Fruit fly (Drosophila melanogaster) whole organism, embryonic: ENCODE results near the gene CG14718.

ENCODE experiments used
- ATbp ChIP-seq: fragments of 200-800 bp; sonication (Bioruptor generic); optimal IDR thresholded peaks from 2 replicates; lab custom pipeline; 2017; ENCODE audit warnings: missing biosample characterization, mild to moderate bottlenecking, missing genetic modification characterization, missing genetic modification reagents
- BEAF-32 ChIP-seq: fragments of 200-800 bp; sonication (Bioruptor generic); optimal IDR thresholded peaks from 3 replicates; lab custom pipeline; 2017; ENCODE audit warnings: missing biosample characterization, missing genetic modification characterization, mild to moderate bottlenecking, moderate library complexity, missing genetic modification reagents
- CG10209 ChIP-seq: fragments of 200-800 bp; sonication (Bioruptor generic); optimal IDR thresholded peaks from 3 replicates; lab custom pipeline; 2017; ENCODE audit warnings: missing biosample characterization, mild to moderate bottlenecking, missing genetic modification characterization, missing genetic modification reagents
- CG12219 ChIP-seq: fragments of 200-800 bp; sonication (Bioruptor generic); optimal IDR thresholded peaks from 3 replicates; lab custom pipeline; 2018; ENCODE audit warnings: missing biosample characterization, mild to moderate bottlenecking, missing genetic modification characterization
- CG12236 ChIP-seq: fragments of 200-800 bp; sonication (Bioruptor generic); optimal IDR thresholded peaks from 2 replicates; lab custom pipeline; 2016; ENCODE audit warnings: missing biosample characterization, missing genetic modification characterization
- CG12659 ChIP-seq: fragments of 200-800 bp; sonication (Bioruptor generic); optimal IDR thresholded peaks from 3 replicates; lab custom pipeline; 2017; ENCODE audit warnings: mild to moderate bottlenecking, missing biosample characterization, missing genetic modification reagents, missing genetic modification characterization
- CG15601 ChIP-seq: fragments of 200-800 bp; sonication (Bioruptor generic); optimal IDR thresholded peaks from 3 replicates; lab custom pipeline; 2019; ENCODE audit warnings: missing biosample characterization, mild to moderate bottlenecking, missing genetic modification characterization, moderate library complexity
- CG17359 ChIP-seq: fragments of 200-800 bp; sonication (Bioruptor generic); optimal IDR thresholded peaks from 3 replicates; lab custom pipeline; 2018; ENCODE audit warnings: missing biosample characterization, mild to moderate bottlenecking, missing genetic modification characterization, moderate library complexity
- CG17385 ChIP-seq: fragments of 200-800 bp; sonication (Bioruptor generic); optimal IDR thresholded peaks from 3 replicates; lab custom pipeline; 2018; ENCODE audit warnings: missing biosample characterization, mild to moderate bottlenecking, missing genetic modification characterization
- CG17802 ChIP-seq: fragments of 200-800 bp; sonication (Bioruptor generic); optimal IDR thresholded peaks from 2 replicates; lab custom pipeline; 2018; ENCODE audit warnings: missing biosample characterization, mild to moderate bottlenecking, missing genetic modification characterization, moderate library complexity
- CG18262 ChIP-seq: fragments of 200-800 bp; optimal IDR thresholded peaks from 3 replicates; lab custom pipeline; 2019; ENCODE audit warnings: missing biosample characterization, mild to moderate bottlenecking, missing genetic modification characterization, moderate library complexity
- CG2199 ChIP-seq: fragments of 200-800 bp; sonication (Bioruptor generic); IDR thresholded peaks from 3 replicates; pipeline ENCODE4 v1.3.6; 2022; ENCODE audit warnings: missing biosample characterization, missing genetic modification characterization
- CG32772 ChIP-seq: fragments of 200-800 bp; sonication (Bioruptor generic); IDR thresholded peaks from 2 replicates; pipeline ENCODE4 v1.3.6; 2022; ENCODE audit warnings: missing biosample characterization, missing genetic modification characterization
- CG3995 ChIP-seq: fragments of 200-800 bp; sonication (Bioruptor generic); optimal IDR thresholded peaks from 3 replicates; lab custom pipeline; 2016; ENCODE audit warnings: missing biosample characterization, missing genetic modification characterization
- CG4854 ChIP-seq: fragments of 200-800 bp; sonication (Bioruptor generic); optimal IDR thresholded peaks from 2 replicates; lab custom pipeline; 2016; ENCODE audit warnings: missing biosample characterization, missing genetic modification characterization, inconsistent platforms
- CG5180 ChIP-seq: fragments of 200-800 bp; sonication (Bioruptor generic); optimal IDR thresholded peaks from 3 replicates; lab custom pipeline; 2017; ENCODE audit warnings: missing biosample characterization, missing genetic modification characterization, mild to moderate bottlenecking, moderate library complexity, missing genetic modification reagents
- CG6254 ChIP-seq: fragments of 200-800 bp; sonication (Bioruptor generic); optimal IDR thresholded peaks from 3 replicates; lab custom pipeline; 2017; ENCODE audit warnings: mild to moderate bottlenecking, missing biosample characterization, missing genetic modification reagents, missing genetic modification characterization
- CG6689 ChIP-seq: fragments of 200-800 bp; sonication (Bioruptor generic); IDR thresholded peaks from 2 replicates; pipeline ENCODE4 v1.3.6; 2022; ENCODE audit warnings: missing biosample characterization, missing genetic modification characterization
- CG7928 ChIP-seq: fragments of 200-800 bp; sonication (Bioruptor generic); optimal IDR thresholded peaks from 2 replicates; lab custom pipeline; 2017; ENCODE audit warnings: missing biosample characterization, mild to moderate bottlenecking, missing genetic modification characterization
- CG8765 ChIP-seq: fragments of 200-800 bp; sonication (Bioruptor generic); IDR thresholded peaks from 2 replicates; pipeline ENCODE4 v1.3.6; 2022; ENCODE audit warnings: missing biosample characterization, missing genetic modification characterization
- CkIIα-i1 ChIP-seq: fragments of 200-800 bp; sonication (Bioruptor generic); IDR thresholded peaks from 2 replicates; pipeline ENCODE4 v1.3.6; 2022; ENCODE audit warnings: missing biosample characterization, missing genetic modification characterization
- Dad ChIP-seq: fragments of 200-800 bp; sonication (Bioruptor generic); optimal IDR thresholded peaks from 3 replicates; lab custom pipeline; 2016; ENCODE audit warnings: missing biosample characterization, missing genetic modification characterization
- Eip74EF ChIP-seq, 2 experiments: fragments of 200-800 bp in 1 of 2; fragments of >200 bp in 1 of 2; sonication (Bioruptor generic) in 1 of 2; optimal IDR thresholded peaks; 2 replicates each; lab custom pipeline; 2017 to 2019; ENCODE audit warnings: missing biosample characterization in 2 of 2, missing genetic modification characterization in 2 of 2, mild to moderate bottlenecking in 1 of 2, moderate library complexity in 1 of 2
- HLH3B ChIP-seq: fragments of 200-800 bp; sonication (Bioruptor generic); IDR thresholded peaks from 2 replicates; pipeline ENCODE4 v1.3.6; 2022; ENCODE audit warnings: missing biosample characterization, missing genetic modification characterization
- Hr51 ChIP-seq, 2 experiments: fragments of 200-800 bp; sonication (Bioruptor generic); optimal IDR thresholded peaks; 2 replicates in 1 of 2; 3 replicates in 1 of 2; lab custom pipeline; 2016 to 2018; ENCODE audit warnings: missing biosample characterization in 2 of 2, missing genetic modification characterization in 2 of 2, mild to moderate bottlenecking in 1 of 2, moderate library complexity in 1 of 2
- Hsf ChIP-seq: fragments of 200-800 bp; sonication (Bioruptor generic); optimal IDR thresholded peaks from 3 replicates; lab custom pipeline; 2016; ENCODE audit warnings: missing biosample characterization, missing genetic modification characterization
- Lhr ChIP-seq: fragments of 200-800 bp; sonication (Bioruptor generic); optimal IDR thresholded peaks from 3 replicates; lab custom pipeline; 2017; ENCODE audit warnings: mild to moderate bottlenecking, missing biosample characterization, missing genetic modification reagents, missing genetic modification characterization
- Lim3 ChIP-seq: fragments of 200-800 bp; sonication (Bioruptor generic); IDR thresholded peaks from 2 replicates; pipeline ENCODE4 v1.3.6; 2022; ENCODE audit warnings: missing biosample characterization, missing genetic modification characterization
- Mad ChIP-seq: fragments of 200-800 bp; sonication (Bioruptor generic); optimal IDR thresholded peaks from 2 replicates; lab custom pipeline; 2016; ENCODE audit warnings: missing biosample characterization, missing genetic modification characterization
- Nf-YA ChIP-seq: fragments of 200-800 bp; sonication (Bioruptor generic); IDR thresholded peaks from 2 replicates; pipeline ENCODE4 v1.3.6; 2022; ENCODE audit warnings: missing biosample characterization, missing genetic modification characterization
- Optix ChIP-seq: fragments of 200-800 bp; sonication (Bioruptor generic); IDR thresholded peaks from 3 replicates; pipeline ENCODE4 v1.3.6; 2022; ENCODE audit warnings: missing biosample characterization, missing genetic modification characterization
- Sox100B ChIP-seq: fragments of 200-800 bp; sonication (Bioruptor generic); optimal IDR thresholded peaks from 3 replicates; lab custom pipeline; 2018; ENCODE audit warnings: missing biosample characterization, mild to moderate bottlenecking, missing genetic modification characterization
- Sry-δ ChIP-seq: fragments of 200-800 bp; sonication (Bioruptor generic); optimal IDR thresholded peaks from 2 replicates; lab custom pipeline; 2016; ENCODE audit warnings: missing biosample characterization, missing genetic modification characterization
- br ChIP-seq: fragments of >200 bp; optimal IDR thresholded peaks from 2 replicates; lab custom pipeline; 2017
- ci ChIP-seq: fragments of 200-800 bp; sonication (Bioruptor generic); IDR thresholded peaks from 3 replicates; pipeline ENCODE4 v1.3.6; 2022; ENCODE audit warnings: missing biosample characterization, missing genetic modification characterization
- danr ChIP-seq: fragments of 200-800 bp; sonication (Bioruptor generic); IDR thresholded peaks from 2 replicates; pipeline ENCODE4 v1.3.6; 2022; ENCODE audit warnings: missing biosample characterization, missing genetic modification characterization
- eve ChIP-seq, 2 experiments: fragments of >200 bp; optimal IDR thresholded peaks; 2 replicates each; lab custom pipeline; 2017; ENCODE audit warnings: missing biosample characterization in 2 of 2, missing genetic modification characterization in 2 of 2
- gce ChIP-seq: fragments of 200-800 bp; sonication (Bioruptor generic); IDR thresholded peaks from 3 replicates; pipeline ENCODE4 v1.3.6; 2022; ENCODE audit warnings: missing biosample characterization, missing genetic modification characterization
- grau ChIP-seq: fragments of 200-800 bp; optimal IDR thresholded peaks from 3 replicates; lab custom pipeline; 2019; ENCODE audit warnings: missing biosample characterization, mild to moderate bottlenecking, missing genetic modification characterization, moderate library complexity
- grn ChIP-seq: fragments of 200-800 bp; sonication (Bioruptor generic); optimal IDR thresholded peaks from 3 replicates; lab custom pipeline; 2017; ENCODE audit warnings: missing biosample characterization, missing genetic modification characterization
- ham ChIP-seq: fragments of 200-800 bp; sonication (Bioruptor generic); IDR thresholded peaks from 2 replicates; pipeline ENCODE4 v1.3.6; 2022; ENCODE audit warnings: missing biosample characterization, missing genetic modification characterization
- jigr1 ChIP-seq: fragments of 200-800 bp; sonication (Bioruptor generic); IDR thresholded peaks from 3 replicates; pipeline ENCODE4 v1.3.6; 2022; ENCODE audit warnings: missing biosample characterization, missing genetic modification characterization
- jing ChIP-seq: fragments of 200-800 bp; sonication (Bioruptor generic); optimal IDR thresholded peaks from 2 replicates; lab custom pipeline; 2018; ENCODE audit warnings: missing biosample characterization, mild to moderate bottlenecking, missing genetic modification characterization
- nau ChIP-seq: fragments of 200-800 bp; sonication (Bioruptor generic); optimal IDR thresholded peaks from 3 replicates; lab custom pipeline; 2017; ENCODE audit warnings: missing biosample characterization, mild to moderate bottlenecking, missing genetic modification characterization, missing genetic modification reagents
- nmo ChIP-seq: fragments of 200-800 bp; sonication (Bioruptor generic); optimal IDR thresholded peaks from 2 replicates; lab custom pipeline; 2018; ENCODE audit warnings: missing biosample characterization, mild to moderate bottlenecking, missing genetic modification characterization, moderate library complexity
- otp ChIP-seq: fragments of 200-800 bp; sonication (Bioruptor generic); IDR thresholded peaks from 3 replicates; pipeline ENCODE4, ENCODE4 v1.3.6; 2022; ENCODE audit warnings: missing biosample characterization, missing genetic modification characterization
- pum ChIP-seq: fragments of 200-800 bp; sonication (Bioruptor generic); optimal IDR thresholded peaks from 2 replicates; lab custom pipeline; 2016; ENCODE audit warnings: missing biosample characterization, missing genetic modification characterization
- pzg ChIP-seq: fragments of 200-800 bp; sonication (Bioruptor generic); optimal IDR thresholded peaks from 3 replicates; lab custom pipeline; 2018; ENCODE audit warnings: missing biosample characterization, mild to moderate bottlenecking, missing genetic modification characterization, moderate library complexity
- sim ChIP-seq: fragments of 200-800 bp; sonication (Bioruptor generic); IDR thresholded peaks from 2 replicates; pipeline ENCODE4 v1.3.6; 2022; ENCODE audit warnings: missing biosample characterization, missing genetic modification characterization
- sna ChIP-seq: fragments of 200-800 bp; sonication (Bioruptor generic); IDR thresholded peaks from 2 replicates; pipeline ENCODE4 v1.3.6; 2022; ENCODE audit warnings: missing biosample characterization, missing genetic modification characterization; ENCODE audit not compliant: partially characterized antibody
- tio ChIP-seq: fragments of 200-800 bp; sonication (Bioruptor generic); optimal IDR thresholded peaks from 2 replicates; lab custom pipeline; 2017; ENCODE audit warnings: missing biosample characterization, missing genetic modification characterization, inconsistent platforms
- unpg ChIP-seq: fragments of 200-800 bp; sonication (Bioruptor generic); optimal IDR thresholded peaks from 3 replicates; lab custom pipeline; 2018; ENCODE audit warnings: missing biosample characterization, mild to moderate bottlenecking, missing genetic modification characterization, moderate library complexity

CG14718 gene

dm6 chr3R:11679513-11679912 is 20.9 kb upstream of the CG14718 start, which contains the start of the genes Taf12 and Ho (continued):
- TF ChIP-seq eve (GFP tag; optimal IDR thresholded peaks at IDR 0.05; lab: Kevin White, UChicago) = no peak
- TF ChIP-seq Dad (GFP tag; lab: Kevin White, UChicago) = no peak
- TF ChIP-seq sna (GFP tag; lab: Robert Waterston, UW) = no peak
- no peak for TF ChIP-seq CG6254 (GFP tag; lab: Kevin White, UChicago)
- peak; percentile 71 for TF ChIP-seq CG12659 (GFP tag; lab: Kevin White, UChicago)
- TF ChIP-seq Nf-YA = no peak
- no peak for TF ChIP-seq CG17359
- TF ChIP-seq CkIIα-i1 (GFP tag; lab: Robert Waterston, UW) = no peak
- no peak for TF ChIP-seq CG6689 (GFP tag; lab: Robert Waterston, UW)
- TF ChIP-seq gce = no peak
- TF ChIP-seq Mad (GFP tag; lab: Kevin White, UChicago) = no peak
- TF ChIP-seq Sox100B (GFP tag; lab: Kevin White, UChicago) = no peak
- no peak for TF ChIP-seq CG12236
- no peak for TF ChIP-seq danr
- TF ChIP-seq Lhr (GFP tag; lab: Kevin White, UChicago) = peak; percentile 26
- TF ChIP-seq Hr51 (GFP tag; optimal IDR thresholded peaks at IDR 0.05; lab: Kevin White, UChicago) = no peak
- no peak for TF ChIP-seq CG7928 (GFP tag; lab: Kevin White, UChicago)
- TF ChIP-seq BEAF-32 = peak; percentile 38
- no peak for TF ChIP-seq CG10209 (GFP tag; lab: Kevin White, UChicago)
- no peak for TF ChIP-seq Lim3 (GFP tag; lab: Robert Waterston, UW)
- TF ChIP-seq CG17802 (tag; lab: Kevin White, UChicago) = no peak
- no peak for TF ChIP-seq unpg (GFP tag; lab: Kevin White, UChicago)
- no peak for TF ChIP-seq CG32772 (GFP tag; lab: Robert Waterston, UW)
- TF ChIP-seq Eip74EF (GFP tag; optimal IDR thresholded peaks at IDR 0.05; lab: Kevin White, UChicago) = no peak
- peak; percentile 28 for TF ChIP-seq grau (tag; lab: Kevin White, UChicago)
- no peak for TF ChIP-seq ATbp (GFP tag; lab: Kevin White, UChicago)
- TF ChIP-seq jigr1 (GFP tag; lab: Robert Waterston, UW) = no peak
- TF ChIP-seq CG4854 = no peak
- peak; percentile 29 for TF ChIP-seq nmo (GFP tag; lab: Kevin White, UChicago)
- TF ChIP-seq tio (GFP tag; lab: Kevin White, UChicago) = no peak
- no peak for TF ChIP-seq Hsf (GFP tag; lab: Kevin White, UChicago)
- no peak for TF ChIP-seq HLH3B (GFP tag; lab: Robert Waterston, UW)
- no peak for TF ChIP-seq otp (GFP tag; lab: Robert Waterston, UW)
- TF ChIP-seq grn (GFP tag; lab: Kevin White, UChicago) = no peak
- TF ChIP-seq pzg = peak; percentile 88
- TF ChIP-seq CG18262 (tag; lab: Kevin White, UChicago) = no peak
- no peak for TF ChIP-seq CG8765 (GFP tag; lab: Robert Waterston, UW)
- no peak for TF ChIP-seq Optix (GFP tag; lab: Robert Waterston, UW)
- TF ChIP-seq CG15601 (tag; lab: Kevin White, UChicago) = peak; percentile 9
- no peak for TF ChIP-seq CG5180 (GFP tag; lab: Kevin White, UChicago)
- no peak for TF ChIP-seq CG12219 (GFP tag; lab: Kevin White, UChicago)
- no peak for TF ChIP-seq CG2199
- no peak for TF ChIP-seq ham (GFP tag; lab: Robert Waterston, UW)
- no peak for TF ChIP-seq CG17385 (GFP tag; lab: Kevin White, UChicago)
- TF ChIP-seq Sry-δ (GFP tag; lab: Kevin White, UChicago) = peak; percentile 17
- no peak for TF ChIP-seq jing (GFP tag; lab: Kevin White, UChicago)
- no peak for TF ChIP-seq nau
- TF ChIP-seq ci (GFP tag; lab: Robert Waterston, UW) = peak; percentile 42; the same call in 1 of the 3 replicates
- TF ChIP-seq CG3995 (GFP tag; lab: Kevin White, UChicago) = peak; percentile 89
- no peak for TF ChIP-seq sim (GFP tag; lab: Robert Waterston, UW)
- no peak for TF ChIP-seq br (lab: Kevin White, UChicago)
- no peak for TF ChIP-seq pum (GFP tag; lab: Kevin White, UChicago)
